Fruit fly (Drosophila melanogaster): ENCODE measurements around the gene CG13607.

The CG13607 gene

DNA sequence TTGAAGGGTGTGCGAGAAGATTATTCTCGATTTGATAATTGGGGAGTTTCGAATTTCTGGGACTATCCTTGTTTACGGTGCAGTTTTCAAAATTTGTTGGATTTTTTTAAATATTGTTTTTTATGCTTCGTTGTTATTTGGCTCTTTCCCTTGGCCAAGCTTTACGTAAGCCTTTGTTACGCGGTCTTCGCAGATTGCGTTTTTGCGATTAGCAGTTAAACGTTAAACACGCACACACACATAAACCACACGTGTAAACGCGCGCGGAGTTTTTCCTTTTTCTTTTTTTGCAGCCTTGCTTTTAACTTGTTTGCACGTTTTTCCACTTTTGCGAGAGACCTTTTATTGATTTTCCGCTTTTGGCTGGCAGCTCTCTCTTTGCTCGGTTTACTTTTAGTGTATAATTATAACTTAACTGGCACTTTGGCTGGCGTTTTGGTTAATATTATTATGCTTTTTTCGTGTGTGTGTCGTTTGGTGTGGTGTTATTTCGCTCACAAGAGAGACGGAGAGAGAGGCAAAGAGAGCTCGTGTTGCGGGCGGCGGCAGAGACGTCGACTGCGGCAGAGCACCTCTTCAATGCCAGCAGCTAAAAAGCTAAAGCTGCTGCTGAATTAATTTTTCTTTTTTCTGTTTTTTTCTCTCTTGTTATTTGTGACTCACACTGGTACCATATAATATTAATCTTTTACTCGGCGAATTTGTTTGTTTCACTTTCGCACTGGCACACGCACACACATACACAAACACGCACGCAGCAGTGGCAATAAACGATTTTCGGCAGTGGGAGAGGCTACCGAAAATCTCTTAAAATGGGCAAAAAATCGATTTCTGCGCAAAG is 11.4 kb downstream of the CG13607 start (continued):
- no peak for TF ChIP-seq luna (GFP tag; optimal IDR thresholded peaks at IDR 0.05)
- TF ChIP-seq Gug (GFP tag; IDR thresholded peaks at IDR 0.05), result no peak
- no peak for TF ChIP-seq nmo (GFP tag; optimal IDR thresholded peaks at IDR 0.05)
- no peak for TF ChIP-seq Optix (GFP tag; IDR thresholded peaks at IDR 0.05)
- TF ChIP-seq Spps (tag; optimal IDR thresholded peaks at IDR 0.05), result no peak
- TF ChIP-seq cg (GFP tag; optimal IDR thresholded peaks at IDR 0.05), result peak; percentile 65
- TF ChIP-seq Ada2b (GFP tag; IDR thresholded peaks at IDR 0.05), result no peak
- TF ChIP-seq Sin3A (optimal IDR thresholded peaks at IDR 0.05), result no peak
- no peak for TF ChIP-seq ham (GFP tag; IDR thresholded peaks at IDR 0.05)
- no peak for TF ChIP-seq shn (GFP tag; optimal IDR thresholded peaks at IDR 0.05)
- TF ChIP-seq otp (GFP tag; IDR thresholded peaks at IDR 0.05), result no peak
- TF ChIP-seq CG9437 (GFP tag; optimal IDR thresholded peaks at IDR 0.05), result peak; percentile 75
- TF ChIP-seq gcm (GFP tag; optimal IDR thresholded peaks at IDR 0.05), result no peak
- no peak for TF ChIP-seq ac (GFP tag; optimal IDR thresholded peaks at IDR 0.05)
- no peak for TF ChIP-seq dmrt11E (tag; optimal IDR thresholded peaks at IDR 0.05)
- peak; percentile 86 to 95 for TF ChIP-seq Trl (optimal IDR thresholded peaks at IDR 0.05)
- no peak for TF ChIP-seq Trl (GFP tag; optimal IDR thresholded peaks at IDR 0.05)
- TF ChIP-seq CG4360 (GFP tag; IDR thresholded peaks at IDR 0.05), result no peak
- TF ChIP-seq gsb (GFP tag; IDR thresholded peaks at IDR 0.05), result no peak
- TF ChIP-seq CG6683 (GFP tag; optimal IDR thresholded peaks at IDR 0.05), result no peak
- no peak for TF ChIP-seq CG5245 (GFP tag; optimal IDR thresholded peaks at IDR 0.05)
- no peak for TF ChIP-seq eyg (GFP tag; optimal IDR thresholded peaks at IDR 0.05)
- TF ChIP-seq chif (GFP tag; optimal IDR thresholded peaks at IDR 0.05), result no peak
- peak; percentile 43 for TF ChIP-seq CG12299 (tag; optimal IDR thresholded peaks at IDR 0.05)
- TF ChIP-seq Dip2 (GFP tag; IDR thresholded peaks at IDR 0.05), result no peak
- TF ChIP-seq CG10209 (GFP tag; optimal IDR thresholded peaks at IDR 0.05), result no peak
- no peak for TF ChIP-seq hth (optimal IDR thresholded peaks at IDR 0.05)
- TF ChIP-seq abd-A (tag; optimal IDR thresholded peaks at IDR 0.05), result peak; percentile 73
- TF ChIP-seq gcm2 (GFP tag; optimal IDR thresholded peaks at IDR 0.05), result no peak
- TF ChIP-seq tin (GFP tag; optimal IDR thresholded peaks at IDR 0.05), result no peak
- no peak for TF ChIP-seq org-1 (GFP tag; optimal IDR thresholded peaks at IDR 0.05)
- peak; percentile 2 for TF ChIP-seq yki (optimal IDR thresholded peaks at IDR 0.05)
- TF ChIP-seq Myb (GFP tag; optimal IDR thresholded peaks at IDR 0.05), result no peak
- TF ChIP-seq Bdp1 (GFP tag; optimal IDR thresholded peaks at IDR 0.05), result no peak
- TF ChIP-seq CG11504 (tag; optimal IDR thresholded peaks at IDR 0.05), result no peak
- TF ChIP-seq CG1603 (tag; optimal IDR thresholded peaks at IDR 0.05), result no peak
- no peak for TF ChIP-seq usp (GFP tag; optimal IDR thresholded peaks at IDR 0.05)
- TF ChIP-seq B-H1 (GFP tag; IDR thresholded peaks at IDR 0.05), result no peak
- TF ChIP-seq vnd (GFP tag; IDR thresholded peaks at IDR 0.05; ENCODE audit: partially characterized antibody), result no peak
- no peak for TF ChIP-seq chm (GFP tag; IDR thresholded peaks at IDR 0.05)
- no peak for TF ChIP-seq CG15696 (tag; optimal IDR thresholded peaks at IDR 0.05)
- no peak for TF ChIP-seq CG9797 (GFP tag; optimal IDR thresholded peaks at IDR 0.05)
- no peak for TF ChIP-seq CG3281 (GFP tag; optimal IDR thresholded peaks at IDR 0.05)
- TF ChIP-seq CG8924 (tag; optimal IDR thresholded peaks at IDR 0.05), result peak; percentile 71
- no peak for TF ChIP-seq CG7963 (GFP tag; IDR thresholded peaks at IDR 0.05; ENCODE audit: partially characterized antibody)
- TF ChIP-seq nerfin-1 (tag; optimal IDR thresholded peaks at IDR 0.05), result peak; percentile 77
- TF ChIP-seq Hr3 (GFP tag; optimal IDR thresholded peaks at IDR 0.05), result no peak
- TF ChIP-seq CG7556 (GFP tag; optimal IDR thresholded peaks at IDR 0.05), result no peak
- TF ChIP-seq dm (GFP tag; optimal IDR thresholded peaks at IDR 0.05), result no peak
- no peak for TF ChIP-seq CG13287 (GFP tag; IDR thresholded peaks at IDR 0.05; ENCODE audit: partially characterized antibody)
- TF ChIP-seq chinmo (GFP tag; IDR thresholded peaks at IDR 0.05; ENCODE audit: partially characterized antibody), result no peak
- TF ChIP-seq disco-r (GFP tag; optimal IDR thresholded peaks at IDR 0.05), result no peak
